Fruit fly (Drosophila melanogaster): ENCODE measurements around the gene PDZ-GEF.

The PDZ-GEF gene

dm6 chr2L:6339010-6339897, 15.7 kb downstream of the PDZ-GEF start (continued):
- TF ChIP-seq psq (GFP tag; optimal IDR thresholded peaks at IDR 0.05) (no peak), CG1792 (GFP tag; optimal IDR thresholded peaks at IDR 0.05) (no peak), Dref (GFP tag; IDR thresholded peaks at IDR 0.05) (no peak), CG14441 (GFP tag; IDR thresholded peaks at IDR 0.05) (peak; percentile 34; the same call in 1 of the 2 replicates), CG17385 (GFP tag; optimal IDR thresholded peaks at IDR 0.05) (peak; percentile 32), gsb (GFP tag; IDR thresholded peaks at IDR 0.05) (no peak), Doc3 (GFP tag; IDR thresholded peaks at IDR 0.05; ENCODE audit: partially characterized antibody) (no peak), CG6791 (GFP tag; IDR thresholded peaks at IDR 0.05; ENCODE audit: partially characterized antibody) (0 out of 3 replicates have a peak, but pooled peaks have one; percentile 8), CG15696 (tag; optimal IDR thresholded peaks at IDR 0.05) (no peak), CG15479 (GFP tag; optimal IDR thresholded peaks at IDR 0.05) (peak; percentile 39), Ravus (GFP tag; IDR thresholded peaks at IDR 0.05) (no peak), Dad (GFP tag; optimal IDR thresholded peaks at IDR 0.05) (peak; percentile 41), CG10267 (tag; optimal IDR thresholded peaks at IDR 0.05) (peak; percentile 8), CG5180 (GFP tag; optimal IDR thresholded peaks at IDR 0.05) (peak; percentile 6), Hr3 (GFP tag; optimal IDR thresholded peaks at IDR 0.05) (peak; percentile 28), CG30403 (GFP tag; optimal IDR thresholded peaks at IDR 0.05) (peak; percentile 56), Neu2 (GFP tag; optimal IDR thresholded peaks at IDR 0.05; ENCODE audit: borderline replicate concordance) (no peak), D19B (GFP tag; optimal IDR thresholded peaks at IDR 0.05) (no peak), sug (tag; optimal IDR thresholded peaks at IDR 0.05) (no peak), CG6654 (GFP tag; optimal IDR thresholded peaks at IDR 0.05) (no peak), zfh1 (GFP tag; IDR thresholded peaks at IDR 0.05) (0 out of 3 replicates have a peak, but pooled peaks have one; percentile 34), mam (GFP tag; optimal IDR thresholded peaks at IDR 0.05) (peak; percentile 57), CG2678 (tag; optimal IDR thresholded peaks at IDR 0.05) (peak; percentile 51), CrebB (tag; optimal IDR thresholded peaks at IDR 0.05) (no peak), tx (GFP tag; optimal IDR thresholded peaks at IDR 0.05) (peak; percentile 44), h (optimal IDR thresholded peaks at IDR 0.05) (no peak), cwo (GFP tag; optimal IDR thresholded peaks at IDR 0.05) (peak; percentile 32), Hmr (GFP tag; optimal IDR thresholded peaks at IDR 0.05) (peak; percentile 28), Deaf1 (tag; optimal IDR thresholded peaks at IDR 0.05) (peak; percentile 82), unpg (GFP tag; optimal IDR thresholded peaks at IDR 0.05) (peak; percentile 44), CG13296 (GFP tag; optimal IDR thresholded peaks at IDR 0.05) (peak; percentile 22), CG17912 (GFP tag; optimal IDR thresholded peaks at IDR 0.05) (no peak), Lim3 (GFP tag; IDR thresholded peaks at IDR 0.05) (no peak), CG9727 (GFP tag; optimal IDR thresholded peaks at IDR 0.05) (peak; percentile 38), dmrt11E (tag; optimal IDR thresholded peaks at IDR 0.05) (peak; percentile 42), Usf (GFP tag; optimal IDR thresholded peaks at IDR 0.05) (no peak), CG32532 (GFP tag; IDR thresholded peaks at IDR 0.05) (peak; percentile 42; the same call in 1 of the 2 replicates), slou (GFP tag; optimal IDR thresholded peaks at IDR 0.05) (no peak), CG14860 (GFP tag; IDR thresholded peaks at IDR 0.05; ENCODE audit: partially characterized antibody) (no peak), CG2712 (tag; optimal IDR thresholded peaks at IDR 0.05) (peak; percentile 22), phol (tag; optimal IDR thresholded peaks at IDR 0.05) (peak; percentile 46), CG34422 (GFP tag; IDR thresholded peaks at IDR 0.05) (peak; percentile 69; the same call in 2 of the 3 replicates), row (GFP tag; IDR thresholded peaks at IDR 0.05) (peak; percentile 73), pita (GFP tag; optimal IDR thresholded peaks at IDR 0.05) (no peak), Nf-YC (tag; optimal IDR thresholded peaks at IDR 0.05) (peak; percentile 2), CG12071 (GFP tag; optimal IDR thresholded peaks at IDR 0.05) (peak; percentile 6), Hey (tag; optimal IDR thresholded peaks at IDR 0.05) (no peak), CG10462 (GFP tag; optimal IDR thresholded peaks at IDR 0.05) (peak; percentile 26), CG10366 (GFP tag; IDR thresholded peaks at IDR 0.05) (no peak)

Measured in whole organism, embryonic.